Worm (Caenorhabditis elegans) whole organism, L1 larva: Measurements from ENCODE around the gene nspc-5.
A peak's percentile ranks its signal among the peaks of the same experiment; 100 is the strongest.

Experiments
- C04F5.9 ChIP-seq: sonication (generic microtip); optimal IDR thresholded peaks from 2 replicates; lab custom pipeline; 2016; ENCODE audit warnings: missing genetic modification characterization, missing compliant biosample characterization
- C16A3.4 ChIP-seq: fragments of 150-350 bp; optimal IDR thresholded peaks from 2 replicates; lab custom pipeline; 2014; ENCODE audit warnings: missing biosample characterization, missing genetic modification characterization
- Y116A8C.19 ChIP-seq: sonication (generic microtip); optimal IDR thresholded peaks from 2 replicates; lab custom pipeline; 2016; ENCODE audit warnings: missing compliant biosample characterization, missing genetic modification characterization, borderline replicate concordance
- alr-1 ChIP-seq: fragments of 200-800 bp; sonication (Bioruptor generic); optimal IDR thresholded peaks from 2 replicates; lab custom pipeline; 2018; ENCODE audit warnings: borderline replicate concordance, mild to moderate bottlenecking, missing genetic modification characterization, missing compliant biosample characterization
- aly-2 ChIP-seq: fragments of 150-350 bp; optimal IDR thresholded peaks from 2 replicates; lab custom pipeline; 2014; ENCODE audit warnings: missing biosample characterization, missing genetic modification characterization
- blmp-1 ChIP-seq: fragments of 150-350 bp; optimal IDR thresholded peaks from 2 replicates; lab custom pipeline; 2014; ENCODE audit warnings: missing biosample characterization, missing genetic modification characterization
- ceh-63 ChIP-seq: fragments of 200-800 bp; sonication (Bioruptor generic); optimal IDR thresholded peaks from 2 replicates; lab custom pipeline; 2018; ENCODE audit warnings: mild to moderate bottlenecking, missing genetic modification characterization, missing compliant biosample characterization
- ceh-88 ChIP-seq: fragments of 200-800 bp; sonication (Bioruptor generic); IDR thresholded peaks from 2 replicates; pipeline ENCODE4 v1.3.6; 2022; ENCODE audit warnings: missing genetic modification characterization, missing compliant biosample characterization
- ces-1 ChIP-seq: fragments of 150-350 bp; optimal IDR thresholded peaks from 2 replicates; lab custom pipeline; 2014; ENCODE audit warnings: missing biosample characterization, missing genetic modification reagents, missing genetic modification characterization
- dpl-1 ChIP-seq, 3 experiments: fragments of 150-350 bp in 2 of 3; sonication (generic microtip) in 1 of 3; optimal IDR thresholded peaks; 2 replicates each; lab custom pipeline; 2014 to 2017; ENCODE audit warnings: missing biosample characterization in 3 of 3, missing genetic modification characterization in 3 of 3, missing genetic modification reagents in 3 of 3
- dsc-1 ChIP-seq: sonication (generic microtip); optimal IDR thresholded peaks from 2 replicates; lab custom pipeline; 2016; ENCODE audit warnings: mild to moderate bottlenecking, missing genetic modification characterization, missing compliant biosample characterization
- efl-1 ChIP-seq, 4 experiments: fragments of 150-350 bp; optimal IDR thresholded peaks in 3 of 4; peaks in 1 of 4; 1 replicate in 1 of 4; 2 replicates in 3 of 4; lab custom pipeline; 2014; ENCODE audit warnings: missing biosample characterization in 2 of 4, missing genetic modification characterization in 2 of 4, missing genetic modification reagents in 2 of 4
- efl-3 ChIP-seq: fragments of 200-800 bp; sonication (Bioruptor generic); optimal IDR thresholded peaks from 2 replicates; lab custom pipeline; 2018; ENCODE audit warnings: mild to moderate bottlenecking, missing genetic modification characterization, missing compliant biosample characterization
- egl-13 ChIP-seq: sonication (generic microtip); optimal IDR thresholded peaks from 2 replicates; lab custom pipeline; 2016; ENCODE audit warnings: missing genotype, missing genetic modification reagents, missing genetic modification characterization, missing compliant biosample characterization
- elt-2 ChIP-seq: sonication (generic microtip); optimal IDR thresholded peaks from 2 replicates; lab custom pipeline; 2016; ENCODE audit warnings: missing genetic modification characterization, mild to moderate bottlenecking, inconsistent platforms, missing compliant biosample characterization, missing genetic modification reagents
- elt-3 ChIP-seq, 6 experiments: fragments of 150-350 bp in 1 of 6; sonication (generic microtip); optimal IDR thresholded peaks; 2 replicates each; lab custom pipeline; 2017 to 2018; ENCODE audit warnings: missing biosample characterization in 6 of 6, missing genetic modification characterization in 6 of 6, inconsistent platforms in 1 of 6
- fkh-10 ChIP-seq: sonication (generic microtip); optimal IDR thresholded peaks from 2 replicates; lab custom pipeline; 2017; ENCODE audit warnings: missing biosample characterization, missing genetic modification reagents, missing genetic modification characterization
- fkh-4 ChIP-seq: sonication (generic microtip); optimal IDR thresholded peaks from 2 replicates; lab custom pipeline; 2016; ENCODE audit warnings: missing compliant biosample characterization, missing genetic modification characterization, borderline replicate concordance
- fos-1 ChIP-seq: fragments of 150-350 bp; optimal IDR thresholded peaks from 2 replicates; lab custom pipeline; 2014; ENCODE audit warnings: missing biosample characterization, missing genetic modification characterization
- grh-1 ChIP-seq: fragments of 200-800 bp; sonication (Bioruptor generic); IDR thresholded peaks from 2 replicates; pipeline ENCODE4 v1.3.6; 2022; ENCODE audit warnings: missing genetic modification reagents, missing genetic modification characterization, missing compliant biosample characterization
- hlh-4 ChIP-seq: sonication (generic microtip); optimal IDR thresholded peaks from 2 replicates; lab custom pipeline; 2016; ENCODE audit warnings: mild to moderate bottlenecking, missing genetic modification characterization, missing compliant biosample characterization
- hpl-2 ChIP-seq: fragments of 150-350 bp; optimal IDR thresholded peaks from 2 replicates; lab custom pipeline; 2014; ENCODE audit warnings: missing biosample characterization, missing genetic modification reagents, missing genetic modification characterization
- irx-1 ChIP-seq: sonication (generic microtip); optimal IDR thresholded peaks from 2 replicates; lab custom pipeline; 2016; ENCODE audit warnings: missing genetic modification characterization, missing compliant biosample characterization
- isw-1 ChIP-seq: fragments of 200-800 bp; sonication (Bioruptor generic); IDR thresholded peaks from 2 replicates; pipeline ENCODE4 v1.3.6; 2022; ENCODE audit warnings: missing genetic modification characterization, missing compliant biosample characterization
- lin-13 ChIP-seq: fragments of 150-350 bp; optimal IDR thresholded peaks from 2 replicates; lab custom pipeline; 2014; ENCODE audit warnings: missing biosample characterization, missing genetic modification reagents, missing genetic modification characterization
- lin-14 ChIP-seq: fragments of 200-800 bp; sonication (Bioruptor generic); optimal IDR thresholded peaks from 2 replicates; lab custom pipeline; 2018; ENCODE audit warnings: mild to moderate bottlenecking, missing genetic modification characterization, moderate library complexity, missing compliant biosample characterization
- mab-9 ChIP-seq: fragments of 200-800 bp; sonication (Bioruptor generic); IDR thresholded peaks from 2 replicates; pipeline ENCODE4 v1.3.6; 2022; ENCODE audit warnings: missing genetic modification reagents, missing genetic modification characterization, missing compliant biosample characterization
- mdl-1 ChIP-seq, 2 experiments: fragments of 150-350 bp; optimal IDR thresholded peaks; 2 replicates each; lab custom pipeline; 2014 to 2017; ENCODE audit warnings: missing biosample characterization in 2 of 2, missing genetic modification characterization in 2 of 2, inconsistent platforms in 1 of 2
- mef-2 ChIP-seq: fragments of 150-350 bp; optimal IDR thresholded peaks from 2 replicates; lab custom pipeline; 2014; ENCODE audit warnings: missing biosample characterization, missing genetic modification characterization
- nhr-11 ChIP-seq: fragments of 150-350 bp; optimal IDR thresholded peaks from 2 replicates; lab custom pipeline; 2014; ENCODE audit warnings: missing biosample characterization, missing genetic modification characterization
- nhr-237 ChIP-seq: fragments of 150-350 bp; optimal IDR thresholded peaks from 2 replicates; lab custom pipeline; 2014; ENCODE audit warnings: missing biosample characterization, missing genetic modification characterization
- nhr-28 ChIP-seq: fragments of 150-350 bp; optimal IDR thresholded peaks from 2 replicates; lab custom pipeline; 2014; ENCODE audit warnings: missing biosample characterization, missing genetic modification characterization
- nhr-47 ChIP-seq: sonication (generic microtip); optimal IDR thresholded peaks from 2 replicates; lab custom pipeline; 2016; ENCODE audit warnings: mild to moderate bottlenecking, missing genetic modification characterization, moderate library complexity, missing compliant biosample characterization
- nhr-71 ChIP-seq: sonication (generic microtip); optimal IDR thresholded peaks from 2 replicates; lab custom pipeline; 2016; ENCODE audit warnings: mild to moderate bottlenecking, missing genetic modification characterization, moderate library complexity, missing compliant biosample characterization
- nhr-76 ChIP-seq: sonication (generic microtip); optimal IDR thresholded peaks from 2 replicates; lab custom pipeline; 2017; ENCODE audit warnings: missing biosample characterization, missing genetic modification characterization
- nhr-77 ChIP-seq: fragments of 150-350 bp; optimal IDR thresholded peaks from 2 replicates; lab custom pipeline; 2014; ENCODE audit warnings: missing biosample characterization, missing genetic modification characterization
- nhr-90 ChIP-seq: sonication (generic microtip); optimal IDR thresholded peaks from 2 replicates; lab custom pipeline; 2016; ENCODE audit warnings: mild to moderate bottlenecking, missing genetic modification characterization, missing compliant biosample characterization; ENCODE audit not compliant: poor library complexity
- pag-3 ChIP-seq: sonication (generic microtip); optimal IDR thresholded peaks from 2 replicates; lab custom pipeline; 2017; ENCODE audit warnings: missing genetic modification characterization, mild to moderate bottlenecking, missing compliant biosample characterization, antibody characterized with exemption, borderline replicate concordance; ENCODE audit not compliant: insufficient read depth
- pqm-1 ChIP-seq: sonication (generic microtip); optimal IDR thresholded peaks from 3 replicates; lab custom pipeline; 2017; ENCODE audit warnings: missing biosample characterization, missing genetic modification characterization
- rnt-1 ChIP-seq: sonication (generic microtip); optimal IDR thresholded peaks from 2 replicates; lab custom pipeline; 2016; ENCODE audit warnings: mild to moderate bottlenecking, missing genetic modification characterization, moderate library complexity, missing compliant biosample characterization
- skn-1 ChIP-seq: fragments of 150-350 bp; optimal IDR thresholded peaks from 2 replicates; lab custom pipeline; 2014; ENCODE audit warnings: missing biosample characterization, missing genetic modification characterization
- sptf-1 ChIP-seq: fragments of 150-350 bp; optimal IDR thresholded peaks from 2 replicates; lab custom pipeline; 2014; ENCODE audit warnings: missing biosample characterization, missing genetic modification characterization
- sup-37 ChIP-seq: fragments of 200-800 bp; sonication (Bioruptor generic); optimal IDR thresholded peaks from 2 replicates; lab custom pipeline; 2018; ENCODE audit warnings: mild to moderate bottlenecking, missing genetic modification characterization, missing compliant biosample characterization
- swsn-7 ChIP-seq: sonication (generic microtip); optimal IDR thresholded peaks from 2 replicates; lab custom pipeline; 2016; ENCODE audit warnings: missing genetic modification characterization, missing compliant biosample characterization
- tbx-2 ChIP-seq: sonication (generic microtip); optimal IDR thresholded peaks from 2 replicates; lab custom pipeline; 2016; ENCODE audit warnings: missing genetic modification characterization, missing compliant biosample characterization
- tlp-1 ChIP-seq: fragments of 150-350 bp; optimal IDR thresholded peaks from 2 replicates; lab custom pipeline; 2014; ENCODE audit warnings: missing biosample characterization, missing genetic modification characterization
- unc-86 ChIP-seq: sonication (generic microtip); optimal IDR thresholded peaks from 2 replicates; lab custom pipeline; 2016; ENCODE audit warnings: missing genetic modification characterization, missing compliant biosample characterization
- zag-1 ChIP-seq: fragments of 150-350 bp; optimal IDR thresholded peaks from 2 replicates; lab custom pipeline; 2014; ENCODE audit warnings: missing biosample characterization, missing genetic modification characterization
- ztf-11 ChIP-seq, 2 experiments: sonication (generic microtip); optimal IDR thresholded peaks; 2 replicates each; lab custom pipeline; 2016 to 2017; ENCODE audit warnings: missing genetic modification characterization in 2 of 2, missing biosample characterization in 1 of 2, missing compliant biosample characterization in 1 of 2
- ztf-4 ChIP-seq: fragments of 150-350 bp; optimal IDR thresholded peaks from 2 replicates; lab custom pipeline; 2014; ENCODE audit warnings: missing biosample characterization, missing genetic modification characterization

The nspc-5 gene

DNA sequence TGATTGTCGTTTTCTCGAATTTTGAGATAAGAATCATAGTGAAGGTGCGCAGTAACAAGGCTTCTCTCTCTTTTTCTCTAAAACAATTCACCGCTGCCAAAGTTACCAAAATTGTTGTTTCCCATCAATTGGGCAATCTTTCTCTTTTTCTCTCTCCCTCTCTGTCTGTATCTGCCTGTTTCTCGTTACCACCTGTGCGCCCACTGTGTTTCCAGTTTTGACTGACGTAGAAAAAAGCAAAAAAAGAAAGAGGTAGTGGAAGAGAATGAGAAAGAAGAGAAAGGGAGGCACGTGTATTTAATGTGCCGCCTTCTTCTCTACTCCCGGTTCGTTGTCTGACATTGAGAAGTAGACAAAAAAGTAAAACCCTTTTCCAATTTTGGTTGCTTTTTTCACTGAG lies 11.6 kb downstream of the nspc-5 start (continued):
- TF ChIP-seq ztf-4 (no peak), lin-14 (GFP tag; lab: Kevin White, UChicago) (peak; percentile 90), alr-1 (tag; lab: Kevin White, UChicago) (no peak), ces-1 (GFP tag; lab: Kevin White, UChicago) (no peak), elt-3 (tag; optimal IDR thresholded peaks at IDR 0.05; lab: Kevin White, UChicago) (peak in 4 of 6 experiments; percentile 20 to 63 (median 38)), mdl-1 (tag; optimal IDR thresholded peaks at IDR 0.05; lab: Kevin White, UChicago) (peak in 1 of 2 experiments; percentile 85), pqm-1 (tag; lab: Kevin White, UChicago) (no peak), isw-1 (GFP tag; lab: Robert Waterston, UW) (no peak), fos-1 (tag; lab: Kevin White, UChicago) (peak; percentile 27), nhr-90 (tag; lab: Kevin White, UChicago) (peak; percentile 58), lin-13 (GFP tag; lab: Kevin White, UChicago) (peak; percentile 19), nhr-47 (tag; lab: Kevin White, UChicago) (peak; percentile 56), dsc-1 (tag; lab: Kevin White, UChicago) (no peak), irx-1 (no peak), hpl-2 (GFP tag; lab: Kevin White, UChicago) (no peak), rnt-1 (tag; lab: Kevin White, UChicago) (peak; percentile 53), egl-13 (no peak), nhr-77 (peak; percentile 45), C04F5.9 (tag; lab: Kevin White, UChicago) (no peak), nhr-28 (tag; lab: Kevin White, UChicago) (no peak), blmp-1 (tag; lab: Kevin White, UChicago) (peak; percentile 75), efl-1 (optimal IDR thresholded peaks at IDR 0.05; lab: Kevin White, UChicago) (peak; percentile 20 to 34), efl-1 (GFP tag; optimal IDR thresholded peaks at IDR 0.05 in 1 of 2; lab: Kevin White, UChicago) (no peak), nhr-71 (tag; lab: Kevin White, UChicago) (peak; percentile 79), fkh-10 (GFP tag; lab: Kevin White, UChicago) (no peak), zag-1 (tag; lab: Kevin White, UChicago) (no peak), ceh-88 (no peak), tlp-1 (tag; lab: Kevin White, UChicago) (no peak), unc-86 (no peak), swsn-7 (tag; lab: Kevin White, UChicago) (peak; percentile 41), dpl-1 (GFP tag; optimal IDR thresholded peaks at IDR 0.05; lab: Kevin White, UChicago) (peak in 2 of 3 experiments; percentile 7 to 40)

DNA sequence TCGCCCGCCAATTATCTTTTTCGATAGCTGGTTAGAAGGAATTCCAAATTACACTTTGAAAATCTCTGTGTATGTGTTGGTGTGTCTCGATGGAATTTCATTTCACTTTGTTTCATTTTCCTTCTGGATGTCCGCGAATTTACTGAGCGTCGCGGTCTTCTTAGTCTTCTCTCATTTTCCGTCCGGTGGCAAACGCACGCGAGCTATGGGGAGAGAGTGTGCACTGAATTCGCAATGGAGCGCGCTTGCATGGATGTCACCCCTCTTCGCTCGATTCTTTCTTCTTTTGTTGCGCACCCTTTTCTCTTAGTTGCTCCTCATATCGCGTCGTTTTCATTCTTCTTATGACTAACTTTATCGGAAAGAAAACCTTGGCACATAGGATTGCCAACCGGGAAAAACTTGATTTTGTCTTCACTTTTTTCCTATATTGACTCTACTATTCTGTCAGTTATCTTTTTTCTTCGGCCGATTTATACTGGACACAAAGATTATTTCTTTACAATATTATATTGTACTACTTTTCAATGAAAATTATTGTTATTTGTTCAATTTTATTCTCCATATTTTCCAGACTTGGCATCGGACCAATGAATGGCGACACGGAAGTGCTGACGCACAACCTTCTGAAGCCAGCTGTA lies 13.3 kb downstream of the nspc-5 start, which contains the start of gene dhhc-14:
Gene dhhc-14, plus strand, starts transcription at position 591 of the 641 bp plus-strand sequence.
- TF ChIP-seq nhr-237, result no peak
- no peak for TF ChIP-seq fkh-10 (GFP tag; lab: Kevin White, UChicago)
- TF ChIP-seq nhr-76 (tag; lab: Kevin White, UChicago), result no peak
- TF ChIP-seq efl-3 (GFP tag; lab: Kevin White, UChicago), result no peak
- no peak for TF ChIP-seq ceh-63 (GFP tag; lab: Kevin White, UChicago)
- peak in 1 of 2 experiments; percentile 67 for TF ChIP-seq mdl-1 (tag; optimal IDR thresholded peaks at IDR 0.05; lab: Kevin White, UChicago)
- TF ChIP-seq C16A3.4 (tag; lab: Kevin White, UChicago), result peak; percentile 57
- TF ChIP-seq blmp-1 (tag; lab: Kevin White, UChicago), result peak; percentile 48
- TF ChIP-seq mab-9 (GFP tag; lab: Robert Waterston, UW), result no peak
- TF ChIP-seq fkh-4 (tag; lab: Kevin White, UChicago), result no peak
- TF ChIP-seq grh-1 (GFP tag; lab: Robert Waterston, UW), result no peak
- TF ChIP-seq Y116A8C.19, result no peak
- no peak for TF ChIP-seq mef-2 (tag; lab: Kevin White, UChicago)
- TF ChIP-seq nhr-90 (tag; lab: Kevin White, UChicago), result no peak
- no peak for TF ChIP-seq hpl-2 (GFP tag; lab: Kevin White, UChicago)
- TF ChIP-seq sup-37 (GFP tag; lab: Kevin White, UChicago), result no peak
- TF ChIP-seq ztf-4, result no peak
- no peak for TF ChIP-seq skn-1 (tag; lab: Kevin White, UChicago)
- no peak for TF ChIP-seq ztf-11 (tag; optimal IDR thresholded peaks at IDR 0.05; lab: Kevin White, UChicago)
- no peak for TF ChIP-seq pag-3 (tag; lab: Kevin White, UChicago)
- TF ChIP-seq pqm-1 (tag; lab: Kevin White, UChicago), result no peak
- no peak for TF ChIP-seq hlh-4 (tag; lab: Kevin White, UChicago)
- TF ChIP-seq elt-2 (tag; lab: Kevin White, UChicago), result no peak
- no peak for TF ChIP-seq aly-2 (tag; lab: Kevin White, UChicago)
- TF ChIP-seq tbx-2 (tag; lab: Kevin White, UChicago), result peak; percentile 32
- no peak for TF ChIP-seq nhr-11 (tag; lab: Kevin White, UChicago)
- no peak for TF ChIP-seq sptf-1 (tag; lab: Kevin White, UChicago)
- TF ChIP-seq elt-3 (tag; optimal IDR thresholded peaks at IDR 0.05; lab: Kevin White, UChicago), result no peak
